Fruit fly (Drosophila melanogaster): ENCODE data around the gene Osi3.

Osi3 gene

dm6 chr3R:6203000-6203399 is 12.6 kb upstream of the Osi3 start (continued):
- TF ChIP-seq CG34406 (GFP tag; optimal IDR thresholded peaks at IDR 0.05) (no peak), Hr38 (GFP tag; optimal IDR thresholded peaks at IDR 0.05) (no peak), Eip75B (GFP tag; optimal IDR thresholded peaks at IDR 0.05) (no peak), fd85E (GFP tag; optimal IDR thresholded peaks at IDR 0.05) (no peak), CG1621 (tag; optimal IDR thresholded peaks at IDR 0.05) (no peak), CG15336 (GFP tag; IDR thresholded peaks at IDR 0.05) (no peak), Met (GFP tag; optimal IDR thresholded peaks at IDR 0.05) (no peak), vri (GFP tag; optimal IDR thresholded peaks at IDR 0.05) (no peak), fkh (GFP tag; optimal IDR thresholded peaks at IDR 0.05) (peak; percentile 64), Sox102F (GFP tag; optimal IDR thresholded peaks at IDR 0.05) (no peak), CG11294 (GFP tag; IDR thresholded peaks at IDR 0.05) (no peak), net (GFP tag; optimal IDR thresholded peaks at IDR 0.05) (no peak)

- no peak for TF ChIP-seq CG11294 (GFP tag; IDR thresholded peaks at IDR 0.05)
- TF ChIP-seq pdm3 (GFP tag; optimal IDR thresholded peaks at IDR 0.05), result no peak
- TF ChIP-seq CG8632 (GFP tag; optimal IDR thresholded peaks at IDR 0.05), result no peak
- no peak for TF ChIP-seq lz (GFP tag; optimal IDR thresholded peaks at IDR 0.05)
- no peak for TF ChIP-seq Hr4 (GFP tag; optimal IDR thresholded peaks at IDR 0.05)
- no peak for TF ChIP-seq Sox15 (GFP tag; optimal IDR thresholded peaks at IDR 0.05)
- no peak for TF ChIP-seq OdsH (GFP tag; optimal IDR thresholded peaks at IDR 0.05)
- no peak for TF ChIP-seq Sox14 (GFP tag; optimal IDR thresholded peaks at IDR 0.05)
- no peak for TF ChIP-seq CG10669 (GFP tag; optimal IDR thresholded peaks at IDR 0.05)
- TF ChIP-seq CG32006 (GFP tag; optimal IDR thresholded peaks at IDR 0.05), result no peak
- TF ChIP-seq spab (GFP tag; optimal IDR thresholded peaks at IDR 0.05), result no peak
- TF ChIP-seq CG34406 (GFP tag; optimal IDR thresholded peaks at IDR 0.05), result no peak
- TF ChIP-seq acj6 (GFP tag; optimal IDR thresholded peaks at IDR 0.05), result no peak
- TF ChIP-seq Ets21C (GFP tag; optimal IDR thresholded peaks at IDR 0.05), result no peak
- no peak for TF ChIP-seq CG8319 (GFP tag; optimal IDR thresholded peaks at IDR 0.05)
- no peak for TF ChIP-seq cyc (GFP tag; optimal IDR thresholded peaks at IDR 0.05)
- TF ChIP-seq salr (GFP tag; optimal IDR thresholded peaks at IDR 0.05), result no peak
- no peak for TF ChIP-seq net (GFP tag; optimal IDR thresholded peaks at IDR 0.05)
- TF ChIP-seq topi (GFP tag; optimal IDR thresholded peaks at IDR 0.05), result no peak
These were observed 6.6 kb upstream of the Osi3 start, which contains the start of gene Osi2 for dm6 chr3R:6209073-6209472. Gene Osi2, plus strand, starts transcription at chr3R:6209373.

DNA sequence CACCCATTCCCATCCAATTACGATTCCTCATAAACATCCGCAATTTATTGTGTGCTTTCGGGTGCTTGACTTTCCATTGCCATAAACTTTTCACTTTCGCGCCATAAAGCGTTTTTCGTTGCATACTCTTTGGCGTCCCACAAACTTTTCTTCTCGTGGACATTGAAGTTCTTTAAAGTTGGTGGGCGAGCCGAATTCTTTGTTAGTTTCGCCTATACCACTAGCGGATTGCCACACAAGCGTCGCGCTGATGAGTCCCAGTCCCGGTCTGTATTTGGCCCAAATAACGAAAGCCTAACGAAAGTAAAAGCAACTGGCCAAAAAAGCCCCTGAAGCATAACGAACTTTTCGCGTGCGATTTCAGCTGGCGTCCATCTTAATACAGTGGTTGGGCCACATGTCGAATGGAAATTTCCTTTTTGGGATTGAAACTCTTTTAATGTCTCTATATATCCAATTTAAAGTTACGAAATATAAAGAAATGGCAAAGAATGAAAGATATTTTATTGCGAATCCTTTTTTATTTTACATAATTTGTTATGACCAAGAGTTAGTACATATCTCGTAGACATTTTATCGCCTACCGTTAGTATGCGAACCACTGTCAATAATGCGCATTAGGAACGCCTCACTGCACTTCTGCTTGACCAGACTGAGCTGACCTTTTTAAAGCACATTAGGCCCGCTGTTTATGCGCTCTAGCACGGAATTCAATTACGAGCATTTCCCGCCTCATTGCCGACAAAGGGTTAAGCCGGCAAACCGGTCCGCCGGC is 5.2 kb upstream of the Osi3 start:
- TF ChIP-seq CG1621 (tag; optimal IDR thresholded peaks at IDR 0.05) (no peak), achi (GFP tag; optimal IDR thresholded peaks at IDR 0.05) (peak; percentile 30), Eip75B (GFP tag; optimal IDR thresholded peaks at IDR 0.05) (no peak), net (GFP tag; optimal IDR thresholded peaks at IDR 0.05) (peak; percentile 51), CG6163 (GFP tag; IDR thresholded peaks at IDR 0.05) (0 out of 3 replicates have a peak, but pooled peaks have one; percentile 11), Sox15 (GFP tag; optimal IDR thresholded peaks at IDR 0.05) (no peak), Eip78C (GFP tag) (peak; percentile 78), Ets96B (tag; optimal IDR thresholded peaks at IDR 0.05) (no peak), acj6 (GFP tag; optimal IDR thresholded peaks at IDR 0.05) (peak; percentile 27), CG3032 (tag; optimal IDR thresholded peaks at IDR 0.05) (no peak), salr (GFP tag; optimal IDR thresholded peaks at IDR 0.05) (peak in 1 of 2 experiments; percentile 25), CG6808 (GFP tag; optimal IDR thresholded peaks at IDR 0.05) (no peak), spab (GFP tag; optimal IDR thresholded peaks at IDR 0.05) (no peak), CG9139 (GFP tag; optimal IDR thresholded peaks at IDR 0.05) (no peak), CG6276 (GFP tag; optimal IDR thresholded peaks at IDR 0.05) (peak; percentile 40), CG31627 (GFP tag; optimal IDR thresholded peaks at IDR 0.05) (peak; percentile 39), Hr4 (GFP tag; optimal IDR thresholded peaks at IDR 0.05) (peak; percentile 71), dac (GFP tag; optimal IDR thresholded peaks at IDR 0.05) (peak; percentile 31), Sox102F (GFP tag; optimal IDR thresholded peaks at IDR 0.05) (peak; percentile 53), CG11902 (GFP tag; optimal IDR thresholded peaks at IDR 0.05) (no peak), Eip93F (GFP tag; optimal IDR thresholded peaks at IDR 0.05) (no peak), CG8632 (GFP tag; optimal IDR thresholded peaks at IDR 0.05) (peak; percentile 37), OdsH (GFP tag; optimal IDR thresholded peaks at IDR 0.05) (peak; percentile 36), CG3919 (GFP tag; optimal IDR thresholded peaks at IDR 0.05) (peak; percentile 20), CG8319 (GFP tag; optimal IDR thresholded peaks at IDR 0.05) (no peak), Hr38 (GFP tag; optimal IDR thresholded peaks at IDR 0.05) (no peak), vri (GFP tag; optimal IDR thresholded peaks at IDR 0.05) (no peak), CG34406 (GFP tag; optimal IDR thresholded peaks at IDR 0.05) (peak; percentile 43), CG7368 (GFP tag; optimal IDR thresholded peaks at IDR 0.05) (no peak), CG32006 (GFP tag; optimal IDR thresholded peaks at IDR 0.05) (peak; percentile 78), Smox (GFP tag; optimal IDR thresholded peaks at IDR 0.05) (peak; percentile 59), CG16779 (tag; optimal IDR thresholded peaks at IDR 0.05) (no peak), CG11762 (GFP tag; optimal IDR thresholded peaks at IDR 0.05; ENCODE audit: insufficient read depth) (no peak), Ets21C (GFP tag; optimal IDR thresholded peaks at IDR 0.05) (peak; percentile 31)
